Worm (Caenorhabditis elegans): ENCODE data around the gene cyp-33E3.
A peak's percentile ranks its signal among the peaks of the same experiment; 100 is the strongest.

The cyp-33E3 gene

ce11 chrIV:8629609-8630052, 14.8 kb downstream of the cyp-33E3 start:
- TF ChIP-seq lim-6 (tag; optimal IDR thresholded peaks at IDR 0.05), result peak; percentile 12
- no peak for TF ChIP-seq ceh-30 (tag; optimal IDR thresholded peaks at IDR 0.05)
- TF ChIP-seq dve-1 (tag; optimal IDR thresholded peaks at IDR 0.05), result no peak
- TF ChIP-seq nfya-1 (tag; optimal IDR thresholded peaks at IDR 0.05), result peak; percentile 64
- no peak for TF ChIP-seq zip-5 (tag; optimal IDR thresholded peaks at IDR 0.05)
- no peak for TF ChIP-seq ceh-48 (tag; optimal IDR thresholded peaks at IDR 0.05)
- no peak for TF ChIP-seq elt-2 (tag; optimal IDR thresholded peaks at IDR 0.05)
- TF ChIP-seq ahr-1 (tag; optimal IDR thresholded peaks at IDR 0.05), result no peak
- TF ChIP-seq ttx-3 (tag; optimal IDR thresholded peaks at IDR 0.05), result no peak
- no peak for TF ChIP-seq odd-2 (tag; optimal IDR thresholded peaks at IDR 0.05)
- no peak for TF ChIP-seq pat-9 (tag; optimal IDR thresholded peaks at IDR 0.05)
- TF ChIP-seq lin-11 (tag; optimal IDR thresholded peaks at IDR 0.05), result no peak
- no peak for TF ChIP-seq C38D4.7 (GFP tag; optimal IDR thresholded peaks at IDR 0.05)
- no peak for TF ChIP-seq K02D7.2 (tag; optimal IDR thresholded peaks at IDR 0.05)
- TF ChIP-seq ceh-31 (tag; optimal IDR thresholded peaks at IDR 0.05), result peak; percentile 68
- no peak for TF ChIP-seq pqm-1 (tag; optimal IDR thresholded peaks at IDR 0.05)
- no peak for TF ChIP-seq Y22D7AL.16 (tag; optimal IDR thresholded peaks at IDR 0.05)
- no peak for TF ChIP-seq ceh-9 (tag; optimal IDR thresholded peaks at IDR 0.05)
- TF ChIP-seq ets-4 (tag; optimal IDR thresholded peaks at IDR 0.05), result no peak
- TF ChIP-seq ceh-24 (tag; optimal IDR thresholded peaks at IDR 0.05), result no peak
- no peak for TF ChIP-seq sox-4 (tag; optimal IDR thresholded peaks at IDR 0.05)
- no peak for TF ChIP-seq ceh-2 (tag; optimal IDR thresholded peaks at IDR 0.05)
- no peak for TF ChIP-seq elt-4 (tag; optimal IDR thresholded peaks at IDR 0.05)
- TF ChIP-seq ceh-14 (tag; optimal IDR thresholded peaks at IDR 0.05), result no peak
- no peak for TF ChIP-seq hlh-8 (tag; optimal IDR thresholded peaks at IDR 0.05)
- TF ChIP-seq ceh-45 (GFP tag; IDR thresholded peaks at IDR 0.05), result no peak
- peak; percentile 86 for TF ChIP-seq unc-55 (GFP tag; optimal IDR thresholded peaks at IDR 0.05)
- no peak for TF ChIP-seq nhr-11 (tag; optimal IDR thresholded peaks at IDR 0.05)
- TF ChIP-seq ceh-19 (GFP tag; optimal IDR thresholded peaks at IDR 0.05), result peak; percentile 37
- no peak for TF ChIP-seq syd-9 (tag; optimal IDR thresholded peaks at IDR 0.05)
- peak; percentile 22 for TF ChIP-seq unc-42 (tag; optimal IDR thresholded peaks at IDR 0.05)
- no peak for TF ChIP-seq T23F11.4 (GFP tag; optimal IDR thresholded peaks at IDR 0.05)
- no peak for TF ChIP-seq fax-1 (tag; optimal IDR thresholded peaks at IDR 0.05)
- TF ChIP-seq unc-3 (GFP tag; conservative IDR thresholded peaks at IDR 0.05), result no peak
- no peak for TF ChIP-seq unc-3 (tag; optimal IDR thresholded peaks at IDR 0.05)
- peak; percentile 37 for TF ChIP-seq tbx-2 (tag; optimal IDR thresholded peaks at IDR 0.05)
- TF ChIP-seq pax-1 (tag; optimal IDR thresholded peaks at IDR 0.05), result no peak
- no peak for TF ChIP-seq ama-1 (optimal IDR thresholded peaks at IDR 0.05)
- TF ChIP-seq nhr-232 (tag; optimal IDR thresholded peaks at IDR 0.05), result no peak
- no peak for TF ChIP-seq gmeb-2 (tag; optimal IDR thresholded peaks at IDR 0.05)
- no peak for TF ChIP-seq che-1 (tag; optimal IDR thresholded peaks at IDR 0.05)
- no peak for TF ChIP-seq ceh-22 (tag; optimal IDR thresholded peaks at IDR 0.05)
- no peak for TF ChIP-seq unc-86 (tag; optimal IDR thresholded peaks at IDR 0.05)
- TF ChIP-seq pha-4 (tag; optimal IDR thresholded peaks at IDR 0.05), result no peak
- no peak for TF ChIP-seq rnt-1 (tag; optimal IDR thresholded peaks at IDR 0.05)
- no peak for TF ChIP-seq K09A11.1 (tag; optimal IDR thresholded peaks at IDR 0.05; ENCODE audit: insufficient read depth)
- TF ChIP-seq madf-2 (tag; optimal IDR thresholded peaks at IDR 0.05), result peak; percentile 11
- TF ChIP-seq fkh-6 (tag; optimal IDR thresholded peaks at IDR 0.05), result no peak
- no peak for TF ChIP-seq ceh-34 (tag; optimal IDR thresholded peaks at IDR 0.05)
- no peak for TF ChIP-seq hlh-13 (GFP tag; optimal IDR thresholded peaks at IDR 0.05)
- TF ChIP-seq hlh-6 (tag; optimal IDR thresholded peaks at IDR 0.05), result no peak
- TF ChIP-seq hlh-15 (tag; optimal IDR thresholded peaks at IDR 0.05), result no peak
- TF ChIP-seq sdc-2 (tag; optimal IDR thresholded peaks at IDR 0.05), result no peak
- TF ChIP-seq ceh-18 (tag; optimal IDR thresholded peaks at IDR 0.05), result peak; percentile 62
- no peak for TF ChIP-seq fkh-10 (GFP tag; optimal IDR thresholded peaks at IDR 0.05)

All from whole organism, late embryonic.